Fruit fly (Drosophila melanogaster): ENCODE measurements around the gene mura.
A peak's percentile ranks its signal among the peaks of the same experiment; 100 is the strongest.

Gene mura

DNA sequence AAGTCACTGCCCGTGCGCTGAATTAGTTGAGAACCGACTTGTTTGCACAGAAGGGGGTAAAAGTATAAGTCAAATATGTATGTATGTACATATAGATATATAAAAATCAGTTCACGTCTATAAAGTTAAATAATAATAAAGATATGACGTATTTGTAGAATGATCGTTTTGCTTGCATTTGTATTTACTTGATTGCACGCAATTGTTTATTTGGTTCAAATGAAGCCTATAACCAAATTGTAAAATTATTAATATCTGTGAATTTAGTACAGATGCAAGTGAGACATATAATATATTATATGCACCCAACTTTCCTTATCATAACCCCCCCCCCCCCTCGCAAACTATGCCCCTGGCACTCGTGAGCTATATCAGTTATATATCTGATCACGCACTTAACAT is 49.0 kb upstream of the mura start (continued):
- TF ChIP-seq lola (GFP tag; optimal IDR thresholded peaks at IDR 0.05): peak in 1 of 3 experiments; percentile 8
- TF ChIP-seq fu2 (GFP tag; optimal IDR thresholded peaks at IDR 0.05): no peak
- no peak for TF ChIP-seq z (GFP tag; IDR thresholded peaks at IDR 0.05)
- peak; percentile 41 for TF ChIP-seq Blimp-1 (GFP tag; optimal IDR thresholded peaks at IDR 0.05)
- TF ChIP-seq twi (tag; optimal IDR thresholded peaks at IDR 0.05): no peak
- no peak for TF ChIP-seq CG7357 (GFP tag; IDR thresholded peaks at IDR 0.05)
- 0 out of 3 replicates have a peak, but pooled peaks have one; percentile 18 for TF ChIP-seq CG11560 (tag; IDR thresholded peaks at IDR 0.05)
- no peak for TF ChIP-seq CG17829 (tag; optimal IDR thresholded peaks at IDR 0.05)
- no peak for TF ChIP-seq CG1647 (GFP tag; optimal IDR thresholded peaks at IDR 0.05)
- no peak for TF ChIP-seq CG9817 (tag; optimal IDR thresholded peaks at IDR 0.05)
- TF ChIP-seq CG8924 (tag; optimal IDR thresholded peaks at IDR 0.05): peak; percentile 54
- peak; percentile 67 for TF ChIP-seq slbo (GFP tag; IDR thresholded peaks at IDR 0.05)
- TF ChIP-seq CG5180 (GFP tag; optimal IDR thresholded peaks at IDR 0.05): peak; percentile 46
- TF ChIP-seq CG8944 (GFP tag; optimal IDR thresholded peaks at IDR 0.05): no peak
- TF ChIP-seq CG12744 (GFP tag; optimal IDR thresholded peaks at IDR 0.05): no peak
- TF ChIP-seq CG10366 (GFP tag; IDR thresholded peaks at IDR 0.05): no peak
- no peak for TF ChIP-seq CG3995 (GFP tag; optimal IDR thresholded peaks at IDR 0.05)
- TF ChIP-seq CG31365 (tag; optimal IDR thresholded peaks at IDR 0.05): no peak
- no peak for TF ChIP-seq psq (GFP tag; optimal IDR thresholded peaks at IDR 0.05)
- peak in 1 of 2 experiments; percentile 9 for TF ChIP-seq Hr51 (GFP tag; optimal IDR thresholded peaks at IDR 0.05)

DNA sequence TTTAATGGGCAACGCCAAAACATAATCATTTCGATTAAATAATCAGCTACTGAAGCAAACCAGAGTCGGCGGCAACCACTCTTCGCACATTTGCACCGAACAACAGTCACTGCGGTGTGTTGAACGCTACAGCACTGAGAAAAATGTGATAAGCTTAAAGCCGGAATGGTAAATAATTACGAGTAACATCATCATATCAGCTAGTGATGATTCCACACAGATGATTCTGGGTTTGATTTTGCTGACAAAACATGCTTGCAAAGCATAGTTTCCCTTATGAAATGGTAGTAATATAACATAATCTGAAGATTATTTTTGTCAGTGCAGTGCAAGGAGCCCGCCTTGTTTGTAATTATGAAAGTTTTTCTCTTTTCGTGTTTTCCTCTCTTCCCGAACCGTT is 46.5 kb upstream of the mura start:
- peak; percentile 25 for TF ChIP-seq Sry-δ (GFP tag; optimal IDR thresholded peaks at IDR 0.05)
- TF ChIP-seq her (GFP tag; optimal IDR thresholded peaks at IDR 0.05): peak; percentile 25
- peak; percentile 54 for TF ChIP-seq Ptx1 (GFP tag; IDR thresholded peaks at IDR 0.05)
- TF ChIP-seq CG12236 (GFP tag; optimal IDR thresholded peaks at IDR 0.05): peak; percentile 26
- TF ChIP-seq nerfin-1 (tag; optimal IDR thresholded peaks at IDR 0.05): peak; percentile 50
- TF ChIP-seq sim (GFP tag; IDR thresholded peaks at IDR 0.05): 0 out of 2 replicates have a peak, but pooled peaks have one; percentile 40
- peak; percentile 59 for TF ChIP-seq CG12219 (GFP tag; optimal IDR thresholded peaks at IDR 0.05)
- peak; percentile 46 for TF ChIP-seq CG8924 (tag; optimal IDR thresholded peaks at IDR 0.05)
- peak; percentile 9 for TF ChIP-seq twi (tag; optimal IDR thresholded peaks at IDR 0.05)
- TF ChIP-seq sens-2 (GFP tag; IDR thresholded peaks at IDR 0.05): no peak
- peak; percentile 39 for TF ChIP-seq Sox100B (GFP tag; optimal IDR thresholded peaks at IDR 0.05)
- no peak for TF ChIP-seq CG6683 (GFP tag; optimal IDR thresholded peaks at IDR 0.05)
- TF ChIP-seq Oli (tag; optimal IDR thresholded peaks at IDR 0.05): peak; percentile 74
- TF ChIP-seq CG8388 (GFP tag; optimal IDR thresholded peaks at IDR 0.05): peak; percentile 66
- peak; percentile 55 for TF ChIP-seq Chrac-16 (GFP tag; optimal IDR thresholded peaks at IDR 0.05)
- no peak for TF ChIP-seq B-H1 (GFP tag; IDR thresholded peaks at IDR 0.05)
- TF ChIP-seq CG17361 (GFP tag; IDR thresholded peaks at IDR 0.05): 0 out of 3 replicates have a peak, but pooled peaks have one; percentile 43
- peak; percentile 12 for TF ChIP-seq CG9727 (GFP tag; optimal IDR thresholded peaks at IDR 0.05)
- peak; percentile 82 for TF ChIP-seq CG1603 (tag; optimal IDR thresholded peaks at IDR 0.05)
- no peak for TF ChIP-seq CG4617 (GFP tag; optimal IDR thresholded peaks at IDR 0.05; ENCODE audit: borderline replicate concordance)
- TF ChIP-seq Dp (GFP tag; optimal IDR thresholded peaks at IDR 0.05): no peak
- TF ChIP-seq chn (GFP tag; optimal IDR thresholded peaks at IDR 0.05): peak; percentile 39
- peak; percentile 53 for TF ChIP-seq Atf-2 (GFP tag; optimal IDR thresholded peaks at IDR 0.05)
- peak in 1 of 2 experiments; percentile 20 for TF ChIP-seq dpn (GFP tag; optimal IDR thresholded peaks at IDR 0.05)
- peak; percentile 26 for TF ChIP-seq CG17802 (tag; optimal IDR thresholded peaks at IDR 0.05)
- no peak for TF ChIP-seq prd (optimal IDR thresholded peaks at IDR 0.05)
- peak; percentile 51; the same call in 1 of the 3 replicates for TF ChIP-seq prd (GFP tag; IDR thresholded peaks at IDR 0.05)
- peak; percentile 48 for TF ChIP-seq ewg (GFP tag; optimal IDR thresholded peaks at IDR 0.05)
- 0 out of 3 replicates have a peak, but pooled peaks have one; percentile 15 for TF ChIP-seq so (GFP tag; IDR thresholded peaks at IDR 0.05)
- peak; percentile 41 for TF ChIP-seq zf30C (GFP tag; optimal IDR thresholded peaks at IDR 0.05)
- TF ChIP-seq dmrt11E (tag; optimal IDR thresholded peaks at IDR 0.05): peak; percentile 78
- peak; percentile 45 for TF ChIP-seq gcm (GFP tag; optimal IDR thresholded peaks at IDR 0.05)
